Fruit fly (Drosophila melanogaster) whole organism, embryonic: ENCODE data around the gene Lcp65Aa.

ENCODE experiments used
- Atf6 ChIP-seq: fragments of 200-800 bp; sonication (Bioruptor generic); IDR thresholded peaks from 2 replicates; pipeline ENCODE4 v1.3.6; 2022; ENCODE audit warnings: missing biosample characterization, missing genetic modification characterization
- Awh ChIP-seq: fragments of 200-800 bp; sonication (Bioruptor generic); IDR thresholded peaks from 2 replicates; pipeline ENCODE4, ENCODE4 v1.3.6; 2022; ENCODE audit warnings: missing biosample characterization, missing genetic modification characterization
- Bteb2 ChIP-seq: fragments of 200-800 bp; sonication (Bioruptor generic); optimal IDR thresholded peaks from 2 replicates; lab custom pipeline; 2016; ENCODE audit warnings: missing biosample characterization, missing genetic modification characterization
- CG10147 ChIP-seq: fragments of 200-800 bp; sonication (Bioruptor generic); optimal IDR thresholded peaks from 2 replicates; lab custom pipeline; 2019; ENCODE audit warnings: missing biosample characterization, mild to moderate bottlenecking, missing genetic modification characterization, moderate library complexity
- CG10959 ChIP-seq: fragments of 200-800 bp; sonication (Bioruptor generic); IDR thresholded peaks from 2 replicates; pipeline ENCODE4 v1.3.6; 2022; ENCODE audit warnings: missing biosample characterization, missing genetic modification characterization
- CG11093 ChIP-seq: fragments of 200-800 bp; sonication (Bioruptor generic); IDR thresholded peaks from 3 replicates; pipeline ENCODE4 v1.3.6; 2022; ENCODE audit warnings: missing biosample characterization, missing genetic modification characterization
- CG11398 ChIP-seq: fragments of 200-800 bp; sonication (Bioruptor generic); optimal IDR thresholded peaks from 2 replicates; lab custom pipeline; 2016; ENCODE audit warnings: missing biosample characterization, missing genetic modification characterization
- CG11696 ChIP-seq: fragments of 200-800 bp; sonication (Bioruptor generic); IDR thresholded peaks from 2 replicates; pipeline ENCODE4 v1.3.6; 2022; ENCODE audit warnings: missing biosample characterization, missing genetic modification characterization
- CG12104 ChIP-seq: fragments of 200-800 bp; sonication (Bioruptor generic); optimal IDR thresholded peaks from 3 replicates; lab custom pipeline; 2016; ENCODE audit warnings: missing biosample characterization, missing genetic modification characterization
- CG31224 ChIP-seq: fragments of 200-800 bp; sonication (Bioruptor generic); IDR thresholded peaks from 2 replicates; pipeline ENCODE4 v1.3.6; 2022; ENCODE audit warnings: missing biosample characterization, missing genetic modification characterization
- CG32532 ChIP-seq: fragments of 200-800 bp; sonication (Bioruptor generic); IDR thresholded peaks from 2 replicates; pipeline ENCODE4 v1.3.6; 2022; ENCODE audit warnings: missing biosample characterization, missing genetic modification characterization
- CG33213 ChIP-seq: fragments of 200-800 bp; sonication (Bioruptor generic); optimal IDR thresholded peaks from 3 replicates; lab custom pipeline; 2016; ENCODE audit warnings: missing biosample characterization, missing genetic modification characterization
- CG34224 ChIP-seq: fragments of 200-800 bp; sonication (Bioruptor generic); IDR thresholded peaks from 3 replicates; pipeline ENCODE4 v1.3.6; 2022; ENCODE audit warnings: missing biosample characterization, missing genetic modification characterization; ENCODE audit not compliant: partially characterized antibody
- CG3838 ChIP-seq: fragments of 200-800 bp; sonication (Bioruptor generic); optimal IDR thresholded peaks from 3 replicates; lab custom pipeline; 2016; ENCODE audit warnings: missing biosample characterization, missing genetic modification characterization
- CG4282 ChIP-seq: fragments of 200-800 bp; sonication (Bioruptor generic); optimal IDR thresholded peaks from 2 replicates; lab custom pipeline; 2016; ENCODE audit warnings: missing biosample characterization, missing genetic modification characterization
- CG43689 ChIP-seq: fragments of 200-800 bp; sonication (Bioruptor generic); IDR thresholded peaks from 2 replicates; pipeline ENCODE4 v1.3.6; 2022; ENCODE audit warnings: missing biosample characterization, missing genetic modification characterization
- CG4424 ChIP-seq: fragments of 200-800 bp; sonication (Bioruptor generic); optimal IDR thresholded peaks from 3 replicates; lab custom pipeline; 2016; ENCODE audit warnings: missing biosample characterization, missing genetic modification characterization
- CG6791 ChIP-seq: fragments of 200-800 bp; sonication (Bioruptor generic); IDR thresholded peaks from 3 replicates; pipeline ENCODE4 v1.3.6; 2022; ENCODE audit warnings: missing biosample characterization, missing genetic modification characterization; ENCODE audit not compliant: partially characterized antibody
- CG7271 ChIP-seq: fragments of 200-800 bp; sonication (Bioruptor generic); optimal IDR thresholded peaks from 2 replicates; lab custom pipeline; 2018; ENCODE audit warnings: missing biosample characterization, mild to moderate bottlenecking, missing genetic modification characterization, moderate library complexity
- CG8359 ChIP-seq: fragments of 200-800 bp; sonication (Bioruptor generic); optimal IDR thresholded peaks from 2 replicates; lab custom pipeline; 2017; ENCODE audit warnings: missing biosample characterization, mild to moderate bottlenecking, missing genetic modification characterization, borderline replicate concordance
- CHES-1-like ChIP-seq: fragments of 200-800 bp; sonication (Bioruptor generic); optimal IDR thresholded peaks from 2 replicates; lab custom pipeline; 2016; ENCODE audit warnings: missing biosample characterization, missing genetic modification characterization
- CrebB ChIP-seq: fragments of 200-800 bp; sonication (Bioruptor generic); optimal IDR thresholded peaks from 3 replicates; lab custom pipeline; 2018; ENCODE audit warnings: missing biosample characterization, mild to moderate bottlenecking, missing genetic modification characterization
- Ets97D ChIP-seq: fragments of 200-800 bp; sonication (Bioruptor generic); optimal IDR thresholded peaks from 3 replicates; lab custom pipeline; 2016; ENCODE audit warnings: missing biosample characterization, missing genetic modification characterization
- MESR4 ChIP-seq: fragments of 200-800 bp; sonication (Bioruptor generic); optimal IDR thresholded peaks from 2 replicates; lab custom pipeline; 2018; ENCODE audit warnings: missing biosample characterization, mild to moderate bottlenecking, missing genetic modification characterization, moderate library complexity
- Max ChIP-seq: fragments of 200-800 bp; sonication (Bioruptor generic); optimal IDR thresholded peaks from 2 replicates; lab custom pipeline; 2016; ENCODE audit warnings: missing biosample characterization, mild to moderate bottlenecking, missing genetic modification characterization
- Opbp ChIP-seq: fragments of 200-800 bp; sonication (Bioruptor generic); IDR thresholded peaks from 3 replicates; pipeline ENCODE4 v1.3.6; 2022; ENCODE audit warnings: missing biosample characterization, missing genetic modification characterization; ENCODE audit not compliant: partially characterized antibody
- Poxn ChIP-seq: fragments of 200-800 bp; sonication (Bioruptor generic); IDR thresholded peaks from 2 replicates; pipeline ENCODE4 v1.3.6; 2022; ENCODE audit warnings: missing biosample characterization, missing genetic modification characterization
- Rx ChIP-seq: fragments of 200-800 bp; sonication (Bioruptor generic); IDR thresholded peaks from 2 replicates; pipeline ENCODE4 v1.3.6; 2022; ENCODE audit warnings: missing biosample characterization, missing genetic modification characterization
- Tbp ChIP-seq: fragments of >200 bp; optimal IDR thresholded peaks from 2 replicates; lab custom pipeline; 2018; ENCODE audit warnings: missing biosample characterization, missing genetic modification characterization
- Usf ChIP-seq: fragments of 200-800 bp; sonication (Bioruptor generic); optimal IDR thresholded peaks from 2 replicates; lab custom pipeline; 2017; ENCODE audit warnings: missing genotype, missing biosample characterization, missing genetic modification characterization
- Xbp1 ChIP-seq: fragments of 200-800 bp; sonication (Bioruptor generic); optimal IDR thresholded peaks from 3 replicates; lab custom pipeline; 2016; ENCODE audit warnings: missing biosample characterization, mild to moderate bottlenecking, missing genetic modification characterization
- ab ChIP-seq: fragments of 200-800 bp; sonication (Bioruptor generic); optimal IDR thresholded peaks from 2 replicates; lab custom pipeline; 2016; ENCODE audit warnings: missing biosample characterization, missing genetic modification characterization
- cad ChIP-seq: fragments of >200 bp; optimal IDR thresholded peaks from 2 replicates; lab custom pipeline; 2017; ENCODE audit warnings: missing biosample characterization, missing genetic modification characterization
- chn ChIP-seq: fragments of 200-800 bp; sonication (Bioruptor generic); optimal IDR thresholded peaks from 2 replicates; lab custom pipeline; 2016; ENCODE audit warnings: missing biosample characterization, missing genetic modification characterization
- dan ChIP-seq: fragments of 200-800 bp; sonication (Bioruptor generic); IDR thresholded peaks from 2 replicates; pipeline ENCODE4 v1.3.6; 2022; ENCODE audit warnings: missing biosample characterization, missing genetic modification characterization
- gem ChIP-seq: fragments of 200-800 bp; sonication (Bioruptor generic); optimal IDR thresholded peaks from 2 replicates; lab custom pipeline; 2019; ENCODE audit warnings: missing biosample characterization, mild to moderate bottlenecking, missing genetic modification characterization, moderate library complexity
- grau ChIP-seq: fragments of 200-800 bp; optimal IDR thresholded peaks from 3 replicates; lab custom pipeline; 2019; ENCODE audit warnings: missing biosample characterization, mild to moderate bottlenecking, missing genetic modification characterization, moderate library complexity
- gro ChIP-seq: fragments of 200-800 bp; sonication (Bioruptor generic); optimal IDR thresholded peaks from 2 replicates; lab custom pipeline; 2016; ENCODE audit warnings: missing biosample characterization, missing genetic modification characterization
- gsb ChIP-seq: fragments of 200-800 bp; sonication (Bioruptor generic); IDR thresholded peaks from 2 replicates; pipeline ENCODE4 v1.3.6; 2022; ENCODE audit warnings: missing biosample characterization, missing genetic modification characterization
- gt ChIP-seq: fragments of 200-800 bp; sonication (Bioruptor generic); IDR thresholded peaks from 2 replicates; pipeline ENCODE4 v1.3.6; 2022; ENCODE audit warnings: missing biosample characterization, missing genetic modification characterization
- hth ChIP-seq: fragments of >200 bp; optimal IDR thresholded peaks from 2 replicates; lab custom pipeline; 2017; ENCODE audit warnings: inconsistent platforms
- inv ChIP-seq: fragments of 200-800 bp; sonication (Bioruptor generic); IDR thresholded peaks from 2 replicates; pipeline ENCODE4 v1.3.6; 2022; ENCODE audit warnings: missing biosample characterization, missing genetic modification characterization; ENCODE audit not compliant: partially characterized antibody
- jing ChIP-seq: fragments of 200-800 bp; sonication (Bioruptor generic); optimal IDR thresholded peaks from 2 replicates; lab custom pipeline; 2018; ENCODE audit warnings: missing biosample characterization, mild to moderate bottlenecking, missing genetic modification characterization
- lbe ChIP-seq: fragments of 200-800 bp; sonication (Bioruptor generic); optimal IDR thresholded peaks from 2 replicates; lab custom pipeline; 2016; ENCODE audit warnings: missing biosample characterization, mild to moderate bottlenecking, missing genetic modification characterization
- otp ChIP-seq: fragments of 200-800 bp; sonication (Bioruptor generic); IDR thresholded peaks from 3 replicates; pipeline ENCODE4, ENCODE4 v1.3.6; 2022; ENCODE audit warnings: missing biosample characterization, missing genetic modification characterization
- phol ChIP-seq: fragments of 200-800 bp; sonication (Bioruptor generic); optimal IDR thresholded peaks from 3 replicates; lab custom pipeline; 2018; ENCODE audit warnings: missing biosample characterization, mild to moderate bottlenecking, missing genetic modification characterization, moderate library complexity
- tx ChIP-seq: fragments of 200-800 bp; sonication (Bioruptor generic); optimal IDR thresholded peaks from 2 replicates; lab custom pipeline; 2016; ENCODE audit warnings: missing biosample characterization, missing genetic modification characterization
- zen ChIP-seq: fragments of 200-800 bp; sonication (Bioruptor generic); optimal IDR thresholded peaks from 3 replicates; lab custom pipeline; 2018; ENCODE audit warnings: missing biosample characterization, mild to moderate bottlenecking, missing genetic modification characterization, moderate library complexity
- zf30C ChIP-seq: fragments of 200-800 bp; sonication (Bioruptor generic); optimal IDR thresholded peaks from 3 replicates; lab custom pipeline; 2018; ENCODE audit warnings: missing biosample characterization, mild to moderate bottlenecking, missing genetic modification characterization

Gene Lcp65Aa

DNA sequence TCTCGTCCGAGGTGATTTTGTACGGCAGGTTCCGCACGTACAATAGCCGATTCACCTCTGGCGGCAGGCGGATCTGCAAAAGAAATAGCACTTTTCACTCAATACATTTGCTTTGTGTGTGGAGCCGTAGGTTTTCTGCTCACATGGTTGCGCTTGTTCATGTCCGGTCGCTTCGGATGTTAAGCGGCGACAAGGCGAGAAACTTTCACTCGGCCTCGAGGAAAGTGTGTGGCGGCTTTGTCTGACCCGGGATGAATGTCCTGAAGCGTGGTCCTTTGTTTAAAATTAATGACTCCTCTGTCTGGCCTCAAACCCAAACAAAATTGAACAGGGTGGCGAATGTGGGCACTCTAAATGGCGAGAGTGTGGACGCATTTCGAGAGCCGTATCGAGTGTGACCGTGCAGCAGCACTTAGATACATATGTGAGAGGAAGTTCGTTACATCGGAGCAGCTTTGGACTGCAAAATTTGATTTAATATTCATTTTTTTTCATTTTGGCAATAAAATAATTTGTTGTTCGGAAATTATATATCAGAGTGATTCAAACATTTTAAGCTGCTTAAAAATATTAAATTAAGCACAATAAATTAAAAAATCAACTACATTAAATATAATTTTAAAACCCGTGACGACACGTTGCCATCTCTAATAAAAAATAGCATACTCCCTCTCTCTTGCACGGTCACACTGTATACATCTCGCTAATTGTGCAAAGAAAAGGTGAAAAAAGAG, 41.9 kb downstream of the Lcp65Aa start, which contains the start of the genes Sf3b6 and Tnpo (continued):
- TF ChIP-seq zf30C (GFP tag; lab: Kevin White, UChicago) (no peak), Xbp1 (GFP tag; lab: Kevin White, UChicago) (peak; percentile 90), tx (GFP tag; lab: Kevin White, UChicago) (peak; percentile 62), CG7271 (tag; lab: Kevin White, UChicago) (peak; percentile 54), gro (GFP tag; lab: Kevin White, UChicago) (no peak), Atf6 (GFP tag; lab: Robert Waterston, UW) (peak; percentile 74), Awh (GFP tag; lab: Robert Waterston, UW) (peak; percentile 50), CG11093 (GFP tag; lab: Robert Waterston, UW) (peak; percentile 59; the same call in 2 of the 3 replicates), CrebB (peak; percentile 49), lbe (GFP tag; lab: Kevin White, UChicago) (peak; percentile 61), Usf (GFP tag; lab: Kevin White, UChicago) (peak; percentile 79), CG11398 (GFP tag; lab: Kevin White, UChicago) (no peak), inv (GFP tag; lab: Robert Waterston, UW) (peak; percentile 48; the same call in 1 of the 2 replicates), Rx (peak; percentile 75), gt (peak; percentile 27; the same call in 1 of the 2 replicates), Ets97D (GFP tag; lab: Kevin White, UChicago) (peak; percentile 78), chn (GFP tag; lab: Kevin White, UChicago) (peak; percentile 66), CG4282 (GFP tag; lab: Kevin White, UChicago) (peak; percentile 34), CG10959 (GFP tag; lab: Robert Waterston, UW) (peak; percentile 61; the same call in 1 of the 2 replicates), Max (GFP tag; lab: Kevin White, UChicago) (peak; percentile 82), gsb (GFP tag; lab: Robert Waterston, UW) (peak; percentile 58), CG3838 (GFP tag; lab: Kevin White, UChicago) (peak; percentile 31), MESR4 (GFP tag; lab: Kevin White, UChicago) (peak; percentile 53), ab (GFP tag; lab: Kevin White, UChicago) (no peak), CG33213 (peak; percentile 39), CG43689 (GFP tag; lab: Robert Waterston, UW) (0 out of 2 replicates have a peak, but pooled peaks have one; percentile 12), grau (tag; lab: Kevin White, UChicago) (peak; percentile 87), CG32532 (GFP tag; lab: Robert Waterston, UW) (peak; percentile 89), CG34224 (peak; percentile 36), CG31224 (GFP tag; lab: Robert Waterston, UW) (peak; percentile 81), CG12104 (GFP tag; lab: Kevin White, UChicago) (peak; percentile 84), CHES-1-like (GFP tag; lab: Kevin White, UChicago) (peak; percentile 66), phol (tag; lab: Kevin White, UChicago) (peak; percentile 91), Tbp (GFP tag; lab: Kevin White, UChicago) (no peak), dan (peak; percentile 49; the same call in 1 of the 2 replicates), CG11696 (GFP tag; lab: Robert Waterston, UW) (peak; percentile 31; the same call in 1 of the 2 replicates), Poxn (GFP tag; lab: Robert Waterston, UW) (peak; percentile 24; the same call in 1 of the 2 replicates), CG4424 (GFP tag; lab: Kevin White, UChicago) (peak; percentile 89), Bteb2 (GFP tag; lab: Kevin White, UChicago) (peak; percentile 75), zen (peak; percentile 83), jing (GFP tag; lab: Kevin White, UChicago) (no peak), otp (GFP tag; lab: Robert Waterston, UW) (no peak; the same call in 2 of the 3 replicates), gem (tag; lab: Kevin White, UChicago) (peak; percentile 92), CG8359 (GFP tag; lab: Kevin White, UChicago) (no peak), cad (GFP tag; lab: Kevin White, UChicago) (no peak), Opbp (GFP tag; lab: Robert Waterston, UW) (no peak), CG10147 (GFP tag; lab: Kevin White, UChicago) (no peak), CG6791 (GFP tag; lab: Robert Waterston, UW) (peak; percentile 43; the same call in 1 of the 3 replicates), hth (no peak)
